Worm (Caenorhabditis elegans) whole organism, L1 larva: ENCODE measurements around the gene hsd-2.
A peak's percentile ranks its signal among the peaks of the same experiment; 100 is the strongest.

Experiments
- C04F5.9 ChIP-seq: sonication (generic microtip); optimal IDR thresholded peaks from 2 replicates; lab custom pipeline; 2016; ENCODE audit warnings: missing genetic modification characterization, missing compliant biosample characterization
- C16A3.4 ChIP-seq: fragments of 150-350 bp; optimal IDR thresholded peaks from 2 replicates; lab custom pipeline; 2014; ENCODE audit warnings: missing biosample characterization, missing genetic modification characterization
- C34B4.2 ChIP-seq: sonication (generic microtip); optimal IDR thresholded peaks from 2 replicates; lab custom pipeline; 2017; ENCODE audit warnings: mild to moderate bottlenecking, missing genetic modification characterization, missing compliant biosample characterization
- aha-1 ChIP-seq: fragments of 150-350 bp; optimal IDR thresholded peaks from 2 replicates; lab custom pipeline; 2014; ENCODE audit warnings: missing biosample characterization, missing genetic modification characterization
- ama-1 ChIP-seq: fragments of 150-350 bp; optimal IDR thresholded peaks from 2 replicates; lab custom pipeline; 2014
- blmp-1 ChIP-seq: fragments of 150-350 bp; optimal IDR thresholded peaks from 2 replicates; lab custom pipeline; 2014; ENCODE audit warnings: missing biosample characterization, missing genetic modification characterization
- ceh-63 ChIP-seq: fragments of 200-800 bp; sonication (Bioruptor generic); optimal IDR thresholded peaks from 2 replicates; lab custom pipeline; 2018; ENCODE audit warnings: mild to moderate bottlenecking, missing genetic modification characterization, missing compliant biosample characterization
- ceh-8 ChIP-seq: fragments of 200-800 bp; sonication (Bioruptor generic); optimal IDR thresholded peaks from 2 replicates; lab custom pipeline; 2018; ENCODE audit warnings: mild to moderate bottlenecking, missing genetic modification characterization, moderate library complexity, missing compliant biosample characterization
- ceh-82 ChIP-seq, 3 experiments: fragments of 150-350 bp in 1 of 3; sonication (generic microtip) in 2 of 3; optimal IDR thresholded peaks; 2 replicates each; lab custom pipeline; 2014 to 2017; ENCODE audit warnings: missing biosample characterization in 3 of 3, missing genetic modification characterization in 3 of 3
- ceh-90 ChIP-seq: sonication (generic microtip); optimal IDR thresholded peaks from 2 replicates; lab custom pipeline; 2016; ENCODE audit warnings: missing genetic modification characterization, missing compliant biosample characterization
- efl-1 ChIP-seq, 4 experiments: fragments of 150-350 bp; optimal IDR thresholded peaks in 3 of 4; peaks in 1 of 4; 1 replicate in 1 of 4; 2 replicates in 3 of 4; lab custom pipeline; 2014; ENCODE audit warnings: missing biosample characterization in 2 of 4, missing genetic modification characterization in 2 of 4, missing genetic modification reagents in 2 of 4
- egl-13 ChIP-seq: sonication (generic microtip); optimal IDR thresholded peaks from 2 replicates; lab custom pipeline; 2016; ENCODE audit warnings: missing genotype, missing genetic modification reagents, missing genetic modification characterization, missing compliant biosample characterization
- elt-3 ChIP-seq, 6 experiments: fragments of 150-350 bp in 1 of 6; sonication (generic microtip); optimal IDR thresholded peaks; 2 replicates each; lab custom pipeline; 2017 to 2018; ENCODE audit warnings: missing biosample characterization in 6 of 6, missing genetic modification characterization in 6 of 6, inconsistent platforms in 1 of 6
- fkh-4 ChIP-seq: sonication (generic microtip); optimal IDR thresholded peaks from 2 replicates; lab custom pipeline; 2016; ENCODE audit warnings: missing compliant biosample characterization, missing genetic modification characterization, borderline replicate concordance
- fkh-8 ChIP-seq: sonication (generic microtip); optimal IDR thresholded peaks from 2 replicates; lab custom pipeline; 2016; ENCODE audit warnings: mild to moderate bottlenecking, missing genetic modification characterization, missing compliant biosample characterization
- fos-1 ChIP-seq: fragments of 150-350 bp; optimal IDR thresholded peaks from 2 replicates; lab custom pipeline; 2014; ENCODE audit warnings: missing biosample characterization, missing genetic modification characterization
- irx-1 ChIP-seq: sonication (generic microtip); optimal IDR thresholded peaks from 2 replicates; lab custom pipeline; 2016; ENCODE audit warnings: missing genetic modification characterization, missing compliant biosample characterization
- isw-1 ChIP-seq: fragments of 200-800 bp; sonication (Bioruptor generic); IDR thresholded peaks from 2 replicates; pipeline ENCODE4 v1.3.6; 2022; ENCODE audit warnings: missing genetic modification characterization, missing compliant biosample characterization
- lin-13 ChIP-seq: fragments of 150-350 bp; optimal IDR thresholded peaks from 2 replicates; lab custom pipeline; 2014; ENCODE audit warnings: missing biosample characterization, missing genetic modification reagents, missing genetic modification characterization
- lin-14 ChIP-seq: fragments of 200-800 bp; sonication (Bioruptor generic); optimal IDR thresholded peaks from 2 replicates; lab custom pipeline; 2018; ENCODE audit warnings: mild to moderate bottlenecking, missing genetic modification characterization, moderate library complexity, missing compliant biosample characterization
- lin-15B ChIP-seq: fragments of 150-350 bp; sonication (generic microtip); optimal IDR thresholded peaks from 3 replicates; lab custom pipeline; 2014; ENCODE audit warnings: missing biosample characterization, missing genetic modification characterization
- lin-39 ChIP-seq: fragments of 150-350 bp; optimal IDR thresholded peaks from 2 replicates; lab custom pipeline; 2014; ENCODE audit warnings: missing biosample characterization, missing genetic modification reagents, missing genetic modification characterization
- lir-3 ChIP-seq: sonication (generic microtip); optimal IDR thresholded peaks from 2 replicates; lab custom pipeline; 2016; ENCODE audit warnings: mild to moderate bottlenecking, missing genetic modification characterization, moderate library complexity, missing compliant biosample characterization; ENCODE audit not compliant: poor library complexity
- lsy-2 ChIP-seq, 2 experiments: fragments of 150-350 bp; optimal IDR thresholded peaks; 2 replicates each; lab custom pipeline; 2014; ENCODE audit warnings: missing biosample characterization in 2 of 2, missing genetic modification characterization in 2 of 2
- mdl-1 ChIP-seq, 2 experiments: fragments of 150-350 bp; optimal IDR thresholded peaks; 2 replicates each; lab custom pipeline; 2014 to 2017; ENCODE audit warnings: missing biosample characterization in 2 of 2, missing genetic modification characterization in 2 of 2, inconsistent platforms in 1 of 2
- mep-1 ChIP-seq: fragments of 150-350 bp; optimal IDR thresholded peaks from 2 replicates; lab custom pipeline; 2014; ENCODE audit warnings: missing biosample characterization, missing genetic modification characterization
- nhr-11 ChIP-seq: fragments of 150-350 bp; optimal IDR thresholded peaks from 2 replicates; lab custom pipeline; 2014; ENCODE audit warnings: missing biosample characterization, missing genetic modification characterization
- nhr-19 ChIP-seq: fragments of 200-800 bp; sonication (Bioruptor generic); conservative IDR thresholded peaks from 2 replicates; pipeline ENCODE4 v1.3.6; 2022; ENCODE audit warnings: missing genetic modification characterization, missing compliant biosample characterization
- nhr-237 ChIP-seq: fragments of 150-350 bp; optimal IDR thresholded peaks from 2 replicates; lab custom pipeline; 2014; ENCODE audit warnings: missing biosample characterization, missing genetic modification characterization
- nhr-28 ChIP-seq: fragments of 150-350 bp; optimal IDR thresholded peaks from 2 replicates; lab custom pipeline; 2014; ENCODE audit warnings: missing biosample characterization, missing genetic modification characterization
- nhr-47 ChIP-seq: sonication (generic microtip); optimal IDR thresholded peaks from 2 replicates; lab custom pipeline; 2016; ENCODE audit warnings: mild to moderate bottlenecking, missing genetic modification characterization, moderate library complexity, missing compliant biosample characterization
- nhr-71 ChIP-seq: sonication (generic microtip); optimal IDR thresholded peaks from 2 replicates; lab custom pipeline; 2016; ENCODE audit warnings: mild to moderate bottlenecking, missing genetic modification characterization, moderate library complexity, missing compliant biosample characterization
- nhr-84 ChIP-seq: sonication (generic microtip); optimal IDR thresholded peaks from 2 replicates; lab custom pipeline; 2017; ENCODE audit warnings: missing biosample characterization, missing genetic modification characterization
- nhr-85 ChIP-seq: sonication (generic microtip); peaks from one replicate; lab custom pipeline; 2016; ENCODE audit warnings: missing genetic modification characterization, inconsistent platforms, missing compliant biosample characterization
- pag-3 ChIP-seq: sonication (generic microtip); optimal IDR thresholded peaks from 2 replicates; lab custom pipeline; 2017; ENCODE audit warnings: missing genetic modification characterization, mild to moderate bottlenecking, missing compliant biosample characterization, antibody characterized with exemption, borderline replicate concordance; ENCODE audit not compliant: insufficient read depth
- rnt-1 ChIP-seq: sonication (generic microtip); optimal IDR thresholded peaks from 2 replicates; lab custom pipeline; 2016; ENCODE audit warnings: mild to moderate bottlenecking, missing genetic modification characterization, moderate library complexity, missing compliant biosample characterization
- skn-1 ChIP-seq: fragments of 150-350 bp; optimal IDR thresholded peaks from 2 replicates; lab custom pipeline; 2014; ENCODE audit warnings: missing biosample characterization, missing genetic modification characterization
- sup-37 ChIP-seq: fragments of 200-800 bp; sonication (Bioruptor generic); optimal IDR thresholded peaks from 2 replicates; lab custom pipeline; 2018; ENCODE audit warnings: mild to moderate bottlenecking, missing genetic modification characterization, missing compliant biosample characterization
- swsn-7 ChIP-seq: sonication (generic microtip); optimal IDR thresholded peaks from 2 replicates; lab custom pipeline; 2016; ENCODE audit warnings: missing genetic modification characterization, missing compliant biosample characterization
- tbx-2 ChIP-seq: sonication (generic microtip); optimal IDR thresholded peaks from 2 replicates; lab custom pipeline; 2016; ENCODE audit warnings: missing genetic modification characterization, missing compliant biosample characterization
- tlp-1 ChIP-seq: fragments of 150-350 bp; optimal IDR thresholded peaks from 2 replicates; lab custom pipeline; 2014; ENCODE audit warnings: missing biosample characterization, missing genetic modification characterization
- unc-62 ChIP-seq: fragments of 150-350 bp; optimal IDR thresholded peaks from 2 replicates; lab custom pipeline; 2014; ENCODE audit warnings: missing biosample characterization, missing genetic modification reagents, missing genetic modification characterization
- unc-98 ChIP-seq: fragments of 200-800 bp; sonication (Bioruptor generic); IDR thresholded peaks from 2 replicates; pipeline ENCODE4 v1.3.6; 2022; ENCODE audit warnings: missing genetic modification characterization, missing compliant biosample characterization
- zip-4 ChIP-seq: fragments of 200-800 bp; sonication (Bioruptor generic); optimal IDR thresholded peaks from 2 replicates; lab custom pipeline; 2018; ENCODE audit warnings: mild to moderate bottlenecking, missing genetic modification characterization, moderate library complexity, missing compliant biosample characterization
- ztf-11 ChIP-seq, 2 experiments: sonication (generic microtip); optimal IDR thresholded peaks; 2 replicates each; lab custom pipeline; 2016 to 2017; ENCODE audit warnings: missing genetic modification characterization in 2 of 2, missing biosample characterization in 1 of 2, missing compliant biosample characterization in 1 of 2

hsd-2 gene

ce11 chrX:4960910-4961680, 43.9 kb upstream of the hsd-2 start:
- TF ChIP-seq nhr-19 (no peak), efl-1 (optimal IDR thresholded peaks at IDR 0.05; lab: Kevin White, UChicago) (no peak), efl-1 (GFP tag; optimal IDR thresholded peaks at IDR 0.05 in 1 of 2; lab: Kevin White, UChicago) (peak in 1 of 2 experiments; percentile 24), unc-98 (no peak), blmp-1 (tag; lab: Kevin White, UChicago) (peak; percentile 14), ama-1 (lab: Kevin White, UChicago) (no peak), lin-15B (tag; lab: Kevin White, UChicago) (no peak), lin-14 (GFP tag; lab: Kevin White, UChicago) (peak; percentile 16), irx-1 (no peak), ceh-8 (GFP tag; lab: Kevin White, UChicago) (no peak), aha-1 (tag; lab: Kevin White, UChicago) (no peak), nhr-11 (tag; lab: Kevin White, UChicago) (no peak), nhr-85 (tag; lab: Kevin White, UChicago) (peak; percentile 78), lin-13 (GFP tag; lab: Kevin White, UChicago) (no peak), rnt-1 (tag; lab: Kevin White, UChicago) (peak; percentile 5)

- TF ChIP-seq tbx-2 (peak; percentile 60), ztf-11 (tag; optimal IDR thresholded peaks at IDR 0.05; lab: Kevin White, UChicago) (peak in 1 of 2 experiments; percentile 54), nhr-84 (tag; lab: Kevin White, UChicago) (no peak), C04F5.9 (tag; lab: Kevin White, UChicago) (no peak), fkh-8 (tag; lab: Kevin White, UChicago) (peak; percentile 73), lin-39 (no peak), fos-1 (tag; lab: Kevin White, UChicago) (no peak), ceh-8 (GFP tag; lab: Kevin White, UChicago) (peak; percentile 49), swsn-7 (peak; percentile 60), sup-37 (peak; percentile 31), skn-1 (peak; percentile 63), zip-4 (GFP tag; lab: Kevin White, UChicago) (peak; percentile 37), nhr-19 (peak; percentile 43; the same call in 1 of the 2 replicates), ceh-90 (tag; lab: Kevin White, UChicago) (peak; percentile 17), egl-13 (tag; lab: Kevin White, UChicago) (peak; percentile 35), aha-1 (tag; lab: Kevin White, UChicago) (no peak), lin-14 (GFP tag; lab: Kevin White, UChicago) (peak; percentile 91), nhr-237 (tag; lab: Kevin White, UChicago) (no peak), lir-3 (tag; lab: Kevin White, UChicago) (no peak), fkh-4 (tag; lab: Kevin White, UChicago) (no peak), tlp-1 (tag; lab: Kevin White, UChicago) (no peak), lsy-2 (tag; optimal IDR thresholded peaks at IDR 0.05; lab: Kevin White, UChicago) (peak; percentile 42 to 65), irx-1 (peak; percentile 39), isw-1 (peak; percentile 41; the same call in 1 of the 2 replicates), nhr-47 (peak; percentile 68), C16A3.4 (tag; lab: Kevin White, UChicago) (peak; percentile 44), mdl-1 (tag; optimal IDR thresholded peaks at IDR 0.05; lab: Kevin White, UChicago) (peak in 1 of 2 experiments; percentile 33), nhr-11 (tag; lab: Kevin White, UChicago) (peak; percentile 22), pag-3 (tag; lab: Kevin White, UChicago) (no peak), C34B4.2 (no peak), nhr-71 (tag; lab: Kevin White, UChicago) (peak; percentile 81), ceh-82 (tag; optimal IDR thresholded peaks at IDR 0.05; lab: Kevin White, UChicago) (peak; percentile 12 to 64 (median 51)), elt-3 (tag; optimal IDR thresholded peaks at IDR 0.05; lab: Kevin White, UChicago) (no peak), mep-1 (peak; percentile 43), nhr-28 (tag; lab: Kevin White, UChicago) (no peak), ceh-63 (GFP tag; lab: Kevin White, UChicago) (peak; percentile 52), nhr-85 (tag; lab: Kevin White, UChicago) (peak; percentile 60), rnt-1 (tag; lab: Kevin White, UChicago) (peak; percentile 60), unc-62 (GFP tag; lab: Kevin White, UChicago) (no peak)
Measured at ce11 chrX:4961681-4962656, 43.1 kb upstream of the hsd-2 start.
